Fruit fly (Drosophila melanogaster): Measurements from ENCODE around the gene CG13293.

- no peak for TF ChIP-seq CG13123 (GFP tag; optimal IDR thresholded peaks at IDR 0.05)
- no peak for TF ChIP-seq pros (GFP tag; optimal IDR thresholded peaks at IDR 0.05)
- TF ChIP-seq CG43689 (GFP tag; IDR thresholded peaks at IDR 0.05) = no peak
- no peak for TF ChIP-seq CG2875 (GFP tag; optimal IDR thresholded peaks at IDR 0.05)
- TF ChIP-seq CG32767 (GFP tag; IDR thresholded peaks at IDR 0.05) = no peak
- no peak for TF ChIP-seq ttk (GFP tag; IDR thresholded peaks at IDR 0.05)
- no peak for TF ChIP-seq Ravus (GFP tag; IDR thresholded peaks at IDR 0.05)
- no peak for TF ChIP-seq Fer1 (GFP tag; optimal IDR thresholded peaks at IDR 0.05)
- no peak for TF ChIP-seq CG18011 (GFP tag; optimal IDR thresholded peaks at IDR 0.05)
- TF ChIP-seq repo (GFP tag; optimal IDR thresholded peaks at IDR 0.05) = no peak
These were observed 48.2 kb upstream of the CG13293 start, which contains the start of gene CG10477 for dm6 chr3L:6034511-6034910.
